Worm (Caenorhabditis elegans): Measurements from ENCODE around the gene chil-19.

- no peak for TF ChIP-seq rnt-1 (tag; optimal IDR thresholded peaks at IDR 0.05)
- TF ChIP-seq pha-4 (tag; optimal IDR thresholded peaks at IDR 0.05): no peak
- no peak for TF ChIP-seq fkh-10 (GFP tag; optimal IDR thresholded peaks at IDR 0.05)
- TF ChIP-seq C08G9.2 (tag; optimal IDR thresholded peaks at IDR 0.05): no peak
- TF ChIP-seq elt-2 (tag; optimal IDR thresholded peaks at IDR 0.05): no peak
- no peak for TF ChIP-seq ama-1 (optimal IDR thresholded peaks at IDR 0.05)
- TF ChIP-seq pqm-1 (tag; optimal IDR thresholded peaks at IDR 0.05): no peak
- TF ChIP-seq fkh-6 (tag; optimal IDR thresholded peaks at IDR 0.05): no peak
- no peak for TF ChIP-seq npax-4 (tag; optimal IDR thresholded peaks at IDR 0.05)
- TF ChIP-seq dve-1 (tag; optimal IDR thresholded peaks at IDR 0.05): no peak
- no peak for TF ChIP-seq unc-3 (GFP tag; conservative IDR thresholded peaks at IDR 0.05)
- TF ChIP-seq unc-3 (tag; optimal IDR thresholded peaks at IDR 0.05): no peak
- TF ChIP-seq hlh-15 (tag; optimal IDR thresholded peaks at IDR 0.05): no peak
- TF ChIP-seq tbx-2 (tag; optimal IDR thresholded peaks at IDR 0.05): no peak
Measured at ce11 chrII:9477567-9477966, 23.4 kb upstream of the chil-19 start, which contains the start of gene chil-27.

All from whole organism, late embryonic.